Fruit fly (Drosophila melanogaster) S2 (cell line): Measurements from ENCODE around the gene Tango9.

Experiments used
- CG8478 ChIP-seq: fragments of >200 bp; optimal IDR thresholded peaks from 2 replicates; lab custom pipeline; 2018
- CTCF ChIP-seq, 2 experiments: fragments of >200 bp; optimal IDR thresholded peaks; 2 replicates each; lab custom pipeline; 2018

DNA sequence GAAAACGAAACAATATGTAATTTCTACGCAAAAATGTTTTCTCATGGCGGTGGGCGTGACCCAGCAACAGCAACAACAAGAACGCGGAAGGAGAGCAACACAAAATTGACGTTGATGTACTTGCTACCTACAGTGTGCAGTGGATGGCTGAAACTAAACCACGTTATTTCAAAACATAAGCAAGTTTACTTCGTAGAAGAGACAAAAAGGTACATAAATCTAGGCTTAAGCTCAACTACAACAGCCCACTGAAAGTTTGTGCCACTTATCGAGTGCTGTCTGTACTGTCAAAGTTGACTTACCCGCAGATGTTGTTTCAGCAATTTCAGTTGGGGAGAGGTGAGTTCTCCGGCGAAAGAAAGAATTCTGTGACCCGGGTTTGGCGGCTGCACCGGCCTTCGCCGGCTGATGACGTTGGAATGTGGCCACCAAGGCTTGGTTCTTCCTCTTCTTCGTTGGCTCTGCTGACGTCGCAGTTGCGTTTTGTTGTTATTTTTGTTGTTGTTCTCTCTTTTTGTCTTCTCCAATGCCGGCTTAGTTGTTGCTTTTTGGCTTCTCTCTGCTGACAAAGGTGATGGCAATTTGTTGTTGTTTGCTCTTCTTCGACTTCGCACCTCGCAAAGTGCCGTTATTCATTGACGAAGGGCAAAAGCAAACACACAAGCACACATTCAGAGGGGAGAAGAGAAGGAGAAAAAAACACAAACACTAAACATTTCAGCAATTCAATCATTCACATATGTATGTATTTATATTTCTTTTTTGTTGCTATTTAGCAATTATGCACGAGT is 27.4 kb downstream of the Tango9 start:
- TF ChIP-seq CTCF (optimal IDR thresholded peaks at IDR 0.05; lab: Kevin White, UChicago) = no peak
- no peak for TF ChIP-seq CG8478 (lab: Kevin White, UChicago)
